Worm (Caenorhabditis elegans): ENCODE measurements around the gene hpa-1.

hpa-1 gene

DNA sequence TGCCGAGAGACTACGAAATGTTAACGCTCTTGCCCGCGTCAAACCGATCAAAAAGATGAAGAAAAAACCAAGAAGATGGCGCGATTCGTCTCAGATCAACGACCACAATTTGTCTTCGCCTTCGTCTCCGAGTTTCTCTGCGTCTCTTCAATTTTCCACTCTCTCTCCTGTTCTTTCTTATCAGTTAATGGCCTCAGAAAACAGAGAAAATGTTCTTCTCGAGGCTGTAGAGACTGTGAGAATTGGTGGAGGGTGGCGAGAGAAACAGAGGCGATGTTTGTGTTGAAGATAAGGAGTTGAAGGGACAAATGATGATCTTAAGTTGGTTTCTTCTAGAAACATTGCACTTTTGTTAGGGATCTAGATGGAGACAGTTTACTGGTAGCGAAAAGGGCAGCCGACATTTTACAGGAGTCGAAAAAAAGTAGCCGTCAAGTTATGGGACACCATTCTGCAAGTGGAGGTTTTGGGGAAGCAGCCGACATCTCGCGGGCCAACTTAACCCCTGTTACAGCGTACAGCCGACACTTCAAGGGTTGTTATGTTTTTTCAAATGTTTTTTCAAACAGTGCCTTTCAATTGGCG, 51.9 kb downstream of the hpa-1 start:
- TF ChIP-seq fkh-8 (tag; optimal IDR thresholded peaks at IDR 0.05) (no peak), swsn-7 (tag; optimal IDR thresholded peaks at IDR 0.05) (peak; percentile 41), nhr-85 (tag) (peak; percentile 99), tlp-1 (tag; optimal IDR thresholded peaks at IDR 0.05) (no peak), mep-1 (tag; optimal IDR thresholded peaks at IDR 0.05) (peak; percentile 30), C04F5.9 (tag; optimal IDR thresholded peaks at IDR 0.05) (no peak), zip-4 (GFP tag; optimal IDR thresholded peaks at IDR 0.05) (no peak), nhr-71 (tag; optimal IDR thresholded peaks at IDR 0.05) (peak; percentile 92), rnt-1 (tag; optimal IDR thresholded peaks at IDR 0.05) (no peak), alr-1 (tag; optimal IDR thresholded peaks at IDR 0.05; ENCODE audit: borderline replicate concordance) (no peak), elt-3 (tag; optimal IDR thresholded peaks at IDR 0.05) (peak; percentile 62 to 96 (median 91)), sptf-1 (tag; optimal IDR thresholded peaks at IDR 0.05) (no peak), jun-1 (tag; optimal IDR thresholded peaks at IDR 0.05) (peak; percentile 67), nhr-47 (tag; optimal IDR thresholded peaks at IDR 0.05) (peak; percentile 61), lin-35 (GFP tag; optimal IDR thresholded peaks at IDR 0.05) (peak in 1 of 2 experiments; percentile 68), ztf-4 (tag; optimal IDR thresholded peaks at IDR 0.05) (peak; percentile 49), egl-13 (tag; optimal IDR thresholded peaks at IDR 0.05) (no peak), ceh-63 (GFP tag; optimal IDR thresholded peaks at IDR 0.05) (no peak), nhr-12 (tag; optimal IDR thresholded peaks at IDR 0.05) (no peak), hlh-4 (tag; optimal IDR thresholded peaks at IDR 0.05) (no peak), lin-39 (tag; optimal IDR thresholded peaks at IDR 0.05) (no peak), nhr-90 (tag; optimal IDR thresholded peaks at IDR 0.05; ENCODE audit: poor library complexity) (peak; percentile 88), ceh-82 (tag; optimal IDR thresholded peaks at IDR 0.05) (peak in 2 of 3 experiments; percentile 7 to 20), hpl-2 (GFP tag; optimal IDR thresholded peaks at IDR 0.05) (peak; percentile 62), sox-4 (tag; optimal IDR thresholded peaks at IDR 0.05) (no peak), efl-3 (GFP tag; optimal IDR thresholded peaks at IDR 0.05) (no peak), nhr-77 (tag; optimal IDR thresholded peaks at IDR 0.05) (peak; percentile 66), lin-13 (GFP tag; optimal IDR thresholded peaks at IDR 0.05) (no peak), nhr-19 (GFP tag; conservative IDR thresholded peaks at IDR 0.05) (peak; percentile 85), lsy-2 (tag; optimal IDR thresholded peaks at IDR 0.05) (peak; percentile 48 to 66), fkh-10 (GFP tag; optimal IDR thresholded peaks at IDR 0.05) (no peak), blmp-1 (tag; optimal IDR thresholded peaks at IDR 0.05) (peak; percentile 77), dsc-1 (tag; optimal IDR thresholded peaks at IDR 0.05) (no peak), mdl-1 (tag; optimal IDR thresholded peaks at IDR 0.05) (peak in 1 of 2 experiments; percentile 77), nhr-237 (tag; optimal IDR thresholded peaks at IDR 0.05) (peak; percentile 47), pag-3 (tag; optimal IDR thresholded peaks at IDR 0.05; ENCODE audit: borderline replicate concordance, insufficient read depth) (peak; percentile 50), Y116A8C.19 (tag; optimal IDR thresholded peaks at IDR 0.05; ENCODE audit: borderline replicate concordance) (no peak), pax-3 (tag; optimal IDR thresholded peaks at IDR 0.05) (no peak), nhr-20 (tag; optimal IDR thresholded peaks at IDR 0.05) (peak; percentile 97), egl-27 (tag; optimal IDR thresholded peaks at IDR 0.05) (no peak), dpl-1 (GFP tag; optimal IDR thresholded peaks at IDR 0.05) (peak in 1 of 3 experiments; percentile 12), isw-1 (GFP tag; IDR thresholded peaks at IDR 0.05) (no peak), lin-15B (tag; optimal IDR thresholded peaks at IDR 0.05) (no peak), efl-1 (optimal IDR thresholded peaks at IDR 0.05) (peak; percentile 15 to 24), efl-1 (GFP tag; optimal IDR thresholded peaks at IDR 0.05 in 1 of 2) (peak in 1 of 2 experiments; percentile 94), unc-130 (tag; optimal IDR thresholded peaks at IDR 0.05) (peak; percentile 21), ceh-90 (tag; optimal IDR thresholded peaks at IDR 0.05) (no peak), snu-23 (GFP tag; optimal IDR thresholded peaks at IDR 0.05) (peak; percentile 73), elt-2 (tag; optimal IDR thresholded peaks at IDR 0.05) (peak; percentile 97), xbp-1 (tag; optimal IDR thresholded peaks at IDR 0.05) (peak; percentile 37), F16B12.6 (tag; optimal IDR thresholded peaks at IDR 0.05) (no peak), snpc-4 (tag; optimal IDR thresholded peaks at IDR 0.05) (peak; percentile 91)

Data from whole organism, L1 larva.